Fruit fly (Drosophila melanogaster): ENCODE measurements around the gene Hipk.

DNA sequence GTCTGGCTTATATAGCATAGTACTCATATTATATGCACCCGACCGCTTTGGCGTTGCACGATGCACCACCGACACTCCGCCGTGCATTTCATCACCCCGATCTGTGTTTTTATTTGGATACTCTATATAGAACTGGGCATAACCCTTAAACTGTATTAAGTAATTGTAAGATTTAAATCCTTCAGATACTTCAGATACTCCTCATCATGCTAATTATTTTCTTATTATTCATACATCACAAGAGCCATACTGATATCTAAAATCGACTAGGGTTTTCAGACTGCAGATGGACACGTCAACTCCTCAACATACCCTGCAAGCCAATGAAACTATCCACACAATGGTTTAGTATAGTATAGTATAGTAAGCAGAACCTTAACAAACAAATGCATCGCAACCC is 80.7 kb downstream of the Hipk start:
- TF ChIP-seq YL-1 (GFP tag; optimal IDR thresholded peaks at IDR 0.05) (no peak), CG8281 (tag; optimal IDR thresholded peaks at IDR 0.05) (no peak), Max (GFP tag; optimal IDR thresholded peaks at IDR 0.05) (no peak), ham (GFP tag; IDR thresholded peaks at IDR 0.05) (no peak), Nf-YC (tag; optimal IDR thresholded peaks at IDR 0.05) (no peak), shn (GFP tag; optimal IDR thresholded peaks at IDR 0.05) (no peak), Sox102F (GFP tag; optimal IDR thresholded peaks at IDR 0.05) (peak; percentile 11), CG33557 (GFP tag; optimal IDR thresholded peaks at IDR 0.05) (no peak), her (GFP tag; optimal IDR thresholded peaks at IDR 0.05) (no peak), Dip3 (GFP tag; optimal IDR thresholded peaks at IDR 0.05) (no peak), CG6654 (GFP tag; optimal IDR thresholded peaks at IDR 0.05) (no peak), Sry-β (GFP tag; optimal IDR thresholded peaks at IDR 0.05) (no peak)

Measured in whole organism, embryonic.